Worm (Caenorhabditis elegans) whole organism, late embryonic: Measurements from ENCODE around the gene gly-4.
A peak's percentile ranks its signal among the peaks of the same experiment; 100 is the strongest.

ENCODE experiments used
- C08G9.2 ChIP-seq: sonication (generic microtip); optimal IDR thresholded peaks from 2 replicates; lab custom pipeline; 2016; ENCODE audit warnings: mild to moderate bottlenecking, missing genetic modification characterization, moderate library complexity, missing compliant biosample characterization
- F13H6.1 ChIP-seq: sonication (generic microtip); optimal IDR thresholded peaks from 2 replicates; lab custom pipeline; 2016; ENCODE audit warnings: missing genetic modification characterization, missing compliant biosample characterization
- K02D7.2 ChIP-seq: sonication (generic microtip); optimal IDR thresholded peaks from 2 replicates; lab custom pipeline; 2017; ENCODE audit warnings: mild to moderate bottlenecking, missing genetic modification characterization, missing compliant biosample characterization
- K09A11.1 ChIP-seq: sonication (generic microtip); optimal IDR thresholded peaks from 2 replicates; lab custom pipeline; 2017; ENCODE audit warnings: antibody characterized with exemption, mild to moderate bottlenecking, missing genetic modification characterization, missing compliant biosample characterization; ENCODE audit not compliant: insufficient read depth
- Y22D7AL.16 ChIP-seq: sonication (generic microtip); optimal IDR thresholded peaks from 2 replicates; lab custom pipeline; 2016; ENCODE audit warnings: missing genetic modification characterization, missing compliant biosample characterization
- ceh-14 ChIP-seq: sonication (generic microtip); optimal IDR thresholded peaks from 2 replicates; lab custom pipeline; 2016; ENCODE audit warnings: missing genotype, missing genetic modification characterization, missing compliant biosample characterization
- ceh-18 ChIP-seq: sonication (generic microtip); optimal IDR thresholded peaks from 2 replicates; lab custom pipeline; 2016; ENCODE audit warnings: missing genetic modification characterization, missing compliant biosample characterization
- ceh-22 ChIP-seq: sonication (generic microtip); optimal IDR thresholded peaks from 2 replicates; lab custom pipeline; 2017; ENCODE audit warnings: missing biosample characterization, missing genetic modification characterization
- ceh-24 ChIP-seq: sonication (generic microtip); optimal IDR thresholded peaks from 2 replicates; lab custom pipeline; 2016; ENCODE audit warnings: mild to moderate bottlenecking, missing genetic modification characterization, missing compliant biosample characterization
- ceh-30 ChIP-seq: fragments of 150-350 bp; optimal IDR thresholded peaks from 2 replicates; lab custom pipeline; 2014; ENCODE audit warnings: missing biosample characterization, missing genetic modification characterization
- ceh-31 ChIP-seq: sonication (generic microtip); optimal IDR thresholded peaks from 2 replicates; lab custom pipeline; 2016; ENCODE audit warnings: missing genetic modification characterization, missing compliant biosample characterization
- ceh-48 ChIP-seq: sonication (generic microtip); optimal IDR thresholded peaks from 2 replicates; lab custom pipeline; 2016; ENCODE audit warnings: missing genetic modification characterization, inconsistent platforms, missing compliant biosample characterization
- ceh-9 ChIP-seq: sonication (generic microtip); optimal IDR thresholded peaks from 2 replicates; lab custom pipeline; 2016; ENCODE audit warnings: mild to moderate bottlenecking, missing genetic modification characterization, inconsistent platforms, missing compliant biosample characterization
- che-1 ChIP-seq: sonication (generic microtip); optimal IDR thresholded peaks from 2 replicates; lab custom pipeline; 2016; ENCODE audit warnings: mild to moderate bottlenecking, missing genetic modification characterization, missing compliant biosample characterization
- fax-1 ChIP-seq: sonication (generic microtip); optimal IDR thresholded peaks from 2 replicates; lab custom pipeline; 2016; ENCODE audit warnings: missing genotype, missing genetic modification characterization, missing compliant biosample characterization
- hlh-30 ChIP-seq: sonication (generic microtip); optimal IDR thresholded peaks from 2 replicates; lab custom pipeline; 2017; ENCODE audit warnings: antibody characterized with exemption, missing genetic modification characterization, missing compliant biosample characterization; ENCODE audit not compliant: insufficient read depth
- hlh-6 ChIP-seq: sonication (generic microtip); optimal IDR thresholded peaks from 2 replicates; lab custom pipeline; 2016; ENCODE audit warnings: missing genotype, missing genetic modification characterization, missing compliant biosample characterization
- lim-6 ChIP-seq: sonication (generic microtip); optimal IDR thresholded peaks from 2 replicates; lab custom pipeline; 2016; ENCODE audit warnings: missing genetic modification characterization, missing compliant biosample characterization
- nfya-1 ChIP-seq: sonication (generic microtip); optimal IDR thresholded peaks from 2 replicates; lab custom pipeline; 2017; ENCODE audit warnings: missing genetic modification characterization, mild to moderate bottlenecking, missing compliant biosample characterization, antibody characterized with exemption, moderate library complexity
- nhr-11 ChIP-seq: fragments of 150-350 bp; optimal IDR thresholded peaks from 2 replicates; lab custom pipeline; 2014; ENCODE audit warnings: missing biosample characterization, missing genetic modification characterization
- npax-4 ChIP-seq: sonication (generic microtip); optimal IDR thresholded peaks from 2 replicates; lab custom pipeline; 2016; ENCODE audit warnings: missing genetic modification characterization, missing compliant biosample characterization
- odd-2 ChIP-seq: sonication (generic microtip); optimal IDR thresholded peaks from 2 replicates; lab custom pipeline; 2017; ENCODE audit warnings: antibody characterized with exemption, mild to moderate bottlenecking, missing genetic modification characterization, missing compliant biosample characterization
- pax-1 ChIP-seq: fragments of 150-350 bp; optimal IDR thresholded peaks from 2 replicates; lab custom pipeline; 2014; ENCODE audit warnings: missing biosample characterization, missing genetic modification characterization
- pros-1 ChIP-seq: fragments of 150-350 bp; optimal IDR thresholded peaks from 2 replicates; lab custom pipeline; 2014; ENCODE audit warnings: missing biosample characterization, missing genetic modification reagents, missing genetic modification characterization
- rnt-1 ChIP-seq: sonication (generic microtip); optimal IDR thresholded peaks from 2 replicates; lab custom pipeline; 2016; ENCODE audit warnings: missing genetic modification characterization, missing compliant biosample characterization
- sdc-2 ChIP-seq: sonication (generic microtip); optimal IDR thresholded peaks from 2 replicates; lab custom pipeline; 2016; ENCODE audit warnings: missing genotype, missing genetic modification characterization, missing compliant biosample characterization
- sox-4 ChIP-seq: sonication (generic microtip); optimal IDR thresholded peaks from 2 replicates; lab custom pipeline; 2017; ENCODE audit warnings: mild to moderate bottlenecking, missing genetic modification characterization, inconsistent platforms, missing compliant biosample characterization
- tbx-2 ChIP-seq: sonication (generic microtip); optimal IDR thresholded peaks from 2 replicates; lab custom pipeline; 2016; ENCODE audit warnings: missing genetic modification characterization, missing compliant biosample characterization
- ttx-3 ChIP-seq: sonication (generic microtip); optimal IDR thresholded peaks from 2 replicates; lab custom pipeline; 2016; ENCODE audit warnings: missing genetic modification reagents, missing genetic modification characterization, missing compliant biosample characterization

The gly-4 gene

DNA sequence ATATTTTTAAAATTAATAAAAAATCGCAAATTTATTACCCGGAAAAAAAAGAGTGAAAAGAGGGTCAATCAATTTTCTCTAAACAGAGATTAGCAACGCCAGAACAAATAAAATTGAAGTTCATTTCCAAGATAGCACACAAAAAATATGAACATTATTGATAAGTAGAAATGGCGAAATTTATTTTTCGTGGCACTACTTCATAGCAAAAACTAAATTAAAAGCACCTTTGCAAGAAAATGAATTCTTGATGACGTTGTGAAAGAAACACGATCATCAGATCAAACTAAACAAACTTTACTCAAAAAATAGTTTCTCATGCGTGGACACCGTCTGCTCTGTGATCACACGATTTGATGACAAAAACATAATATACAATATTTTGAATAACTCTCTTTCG is 27.5 kb upstream of the gly-4 start, which contains the start of gene Y60A3A.16:
Gene Y60A3A.16, minus strand, starts transcription at position 101 of the 400 bp plus-strand sequence.
- TF ChIP-seq pros-1 (tag; lab: Kevin White, UChicago), result no peak
- no peak for TF ChIP-seq K09A11.1
- TF ChIP-seq lim-6, result no peak

DNA sequence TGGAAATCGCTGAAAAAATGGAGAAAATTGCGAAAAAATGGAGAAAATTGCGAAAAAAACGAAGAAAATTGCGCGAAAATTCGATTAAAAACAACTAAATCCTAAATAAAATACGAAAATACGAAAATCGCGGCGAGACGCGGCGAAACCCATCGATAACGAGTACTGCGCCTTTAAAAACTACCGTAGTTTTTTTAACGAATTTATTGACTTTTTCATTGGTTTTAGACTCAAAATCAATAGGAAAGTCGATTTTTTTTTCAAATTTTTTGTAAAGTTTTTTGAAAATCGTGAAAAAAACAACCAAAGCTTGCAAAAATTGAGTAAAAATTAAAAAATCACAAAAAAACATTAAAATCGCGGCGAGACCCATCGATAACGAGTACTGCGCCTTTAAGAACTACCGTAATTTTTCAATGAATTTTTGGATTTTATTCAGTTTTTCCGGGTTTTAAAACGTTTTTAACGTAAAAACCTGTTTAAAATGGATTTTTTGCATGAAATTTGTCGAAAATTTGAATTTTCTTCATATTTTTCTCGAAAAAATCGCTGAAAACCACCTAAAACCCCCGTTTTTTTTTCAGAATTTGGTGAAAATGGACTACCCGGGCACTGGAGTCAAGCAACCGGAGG is 20.9 kb upstream of the gly-4 start, which contains the start of the genes chk-2 and Y60A3A.19:
Gene chk-2, minus strand, starts transcription at position 51 of the 633 bp plus-strand sequence.
Gene Y60A3A.19, plus strand, starts transcription at position 583 of the 633 bp plus-strand sequence.
- TF ChIP-seq ceh-18 (tag; lab: Kevin White, UChicago), result no peak
- no peak for TF ChIP-seq sox-4 (tag; lab: Kevin White, UChicago)
- no peak for TF ChIP-seq fax-1 (tag; lab: Kevin White, UChicago)
- TF ChIP-seq ceh-30 (tag; lab: Kevin White, UChicago), result no peak
- TF ChIP-seq tbx-2 (tag; lab: Kevin White, UChicago), result no peak
- TF ChIP-seq lim-6, result no peak
- TF ChIP-seq ceh-31 (tag; lab: Kevin White, UChicago), result no peak
- no peak for TF ChIP-seq hlh-6 (tag; lab: Kevin White, UChicago)
- TF ChIP-seq che-1 (tag; lab: Kevin White, UChicago), result no peak
- TF ChIP-seq ceh-22 (tag; lab: Kevin White, UChicago), result no peak
- TF ChIP-seq ttx-3 (tag; lab: Kevin White, UChicago), result no peak
- TF ChIP-seq ceh-9 (tag; lab: Kevin White, UChicago), result no peak
- no peak for TF ChIP-seq rnt-1 (tag; lab: Kevin White, UChicago)
- TF ChIP-seq odd-2 (tag; lab: Kevin White, UChicago), result no peak
- no peak for TF ChIP-seq sdc-2

DNA sequence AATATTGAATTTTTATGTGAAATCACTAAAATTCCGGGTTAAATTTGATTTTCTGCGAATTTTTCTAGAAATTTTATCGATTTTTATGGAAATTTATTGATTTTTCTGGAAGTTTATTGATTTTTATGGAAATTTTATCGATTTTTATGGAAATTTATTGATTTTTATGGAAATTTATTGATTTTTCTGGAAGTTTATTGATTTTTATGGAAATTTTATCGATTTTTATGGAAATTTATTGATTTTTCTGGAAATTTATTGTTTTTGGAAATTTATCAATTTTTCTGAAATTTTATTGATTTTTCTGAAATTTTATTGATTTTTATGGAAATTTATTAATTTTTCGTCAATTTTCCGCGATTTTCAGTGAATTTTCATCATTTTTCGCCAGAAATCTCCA is 14.3 kb upstream of the gly-4 start:
- TF ChIP-seq ceh-48 (tag; lab: Kevin White, UChicago), result peak; percentile 71

DNA sequence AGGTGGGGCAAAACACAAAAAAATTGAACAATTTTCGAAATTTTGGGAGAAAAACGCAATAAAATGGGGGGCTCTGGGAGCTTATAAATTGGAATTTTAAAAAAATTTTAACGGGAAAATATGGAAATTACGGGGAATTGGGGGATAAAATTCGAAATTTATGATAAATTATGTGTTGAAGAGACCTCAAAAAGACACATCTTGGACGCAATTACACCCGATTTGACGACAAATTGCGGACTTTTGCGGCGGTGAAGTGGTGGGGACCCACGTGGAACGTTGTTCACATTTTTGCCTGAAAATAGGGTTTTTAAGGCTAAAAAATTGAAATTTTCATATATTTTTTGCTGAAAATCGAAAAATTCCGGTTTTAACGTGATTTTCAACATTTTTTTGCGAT is 13.7 kb upstream of the gly-4 start:
- no peak for TF ChIP-seq tbx-2 (tag; lab: Kevin White, UChicago)
- TF ChIP-seq F13H6.1 (tag; lab: Kevin White, UChicago), result no peak
- TF ChIP-seq nhr-11 (tag; lab: Kevin White, UChicago), result no peak
- no peak for TF ChIP-seq ceh-30 (tag; lab: Kevin White, UChicago)
- no peak for TF ChIP-seq C08G9.2 (tag; lab: Kevin White, UChicago)
- no peak for TF ChIP-seq ceh-14
- TF ChIP-seq sdc-2, result no peak
- TF ChIP-seq che-1 (tag; lab: Kevin White, UChicago), result no peak
- TF ChIP-seq pax-1 (tag; lab: Kevin White, UChicago), result no peak
- TF ChIP-seq Y22D7AL.16 (tag; lab: Kevin White, UChicago), result no peak
- no peak for TF ChIP-seq nfya-1
- TF ChIP-seq hlh-30 (tag; lab: Kevin White, UChicago), result no peak

DNA sequence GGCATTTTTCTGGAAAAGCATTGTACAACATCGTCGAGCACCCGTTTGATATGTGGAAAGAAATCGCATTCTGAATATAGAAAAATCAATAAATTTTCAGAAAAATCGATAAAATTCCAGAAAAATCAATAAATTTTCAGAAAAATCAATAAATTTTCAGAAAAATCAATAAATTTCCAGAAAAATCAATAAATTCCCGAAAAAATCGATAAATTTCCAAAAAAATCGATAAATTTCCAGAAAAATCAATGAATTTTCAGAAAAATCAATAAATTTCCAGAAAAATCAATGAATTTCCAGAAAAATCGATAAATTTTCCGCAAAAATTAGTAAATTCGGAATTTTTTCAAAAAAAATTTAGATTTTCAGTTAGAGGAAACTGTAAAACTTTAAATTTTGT is 12.2 kb upstream of the gly-4 start, which contains the start of gene fars-2:
Gene fars-2, minus strand, starts transcription at position 70 of the 400 bp plus-strand sequence.
- TF ChIP-seq ceh-48 (tag; lab: Kevin White, UChicago) (peak; percentile 80), ceh-24 (tag; lab: Kevin White, UChicago) (no peak), npax-4 (no peak)
- TF ChIP-seq, all 69 proteins: peak for 1

DNA sequence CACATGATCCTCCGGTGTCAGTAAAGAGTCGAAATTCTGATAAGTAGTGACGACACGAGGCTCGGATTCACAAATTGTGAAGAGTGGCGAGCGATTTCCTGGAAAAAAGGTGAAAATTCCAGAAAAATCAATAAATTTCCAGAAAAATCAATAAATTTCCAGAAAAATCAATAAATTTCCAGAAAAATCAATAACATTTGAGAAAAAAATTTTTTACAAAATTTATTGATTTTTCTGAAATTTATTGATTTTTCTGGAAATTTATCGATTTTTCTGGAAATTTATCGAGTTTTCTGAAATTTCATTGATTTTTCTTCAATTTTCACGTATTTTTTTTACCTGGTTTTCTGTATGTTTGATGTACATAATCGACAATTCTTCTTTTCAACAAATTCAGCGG is 10.8 kb upstream of the gly-4 start:
- TF ChIP-seq ceh-24 (tag; lab: Kevin White, UChicago) (no peak), ceh-48 (tag; lab: Kevin White, UChicago) (peak; percentile 79)

DNA sequence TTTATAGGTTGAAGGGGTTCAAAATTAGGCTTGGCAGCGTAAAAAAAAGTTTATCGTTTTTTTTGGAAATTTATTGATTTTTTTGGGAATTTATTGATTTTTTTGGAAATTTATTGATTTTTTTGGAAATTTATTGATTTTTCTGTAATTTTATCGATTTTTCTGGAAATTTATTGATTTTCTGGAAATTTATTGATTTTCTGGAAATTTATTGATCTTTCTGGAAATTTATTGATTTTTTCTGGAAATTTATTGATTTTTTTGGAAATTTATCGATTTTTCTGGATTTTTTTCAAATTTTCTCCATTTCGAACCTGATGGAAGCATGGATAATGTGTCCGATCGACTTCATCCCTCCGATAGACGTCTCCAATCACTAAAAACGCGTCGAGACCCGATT is 9.6 kb upstream of the gly-4 start:
- no peak for TF ChIP-seq K02D7.2 (tag; lab: Kevin White, UChicago)
- TF ChIP-seq ceh-48 (tag; lab: Kevin White, UChicago), result peak; percentile 75
- TF ChIP-seq, all 69 proteins: peak for 1
